5 worm cellular contexts compared by ENCODE assay signal in the genomic region with DNA sequence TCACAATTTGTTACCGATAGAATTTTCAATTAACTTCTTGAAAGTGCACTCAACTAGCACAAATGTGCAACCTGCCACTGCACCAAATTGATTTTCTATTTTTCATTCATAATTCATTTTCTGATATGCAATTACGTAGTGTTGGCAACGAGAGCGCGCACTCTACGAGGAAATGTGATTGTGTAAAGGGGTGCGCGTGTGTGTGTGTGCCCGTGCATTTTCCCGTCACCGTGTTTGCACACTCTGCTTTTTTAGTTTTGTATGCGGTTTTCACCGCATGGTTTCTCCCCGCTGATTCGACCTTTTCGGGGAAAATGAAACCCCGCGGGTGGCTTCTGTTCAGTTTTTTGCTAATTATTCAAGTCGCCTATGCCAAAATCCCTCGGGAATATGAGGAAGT.
TF ChIP-seq lines count a peak whose summit lies in the region.

Gene T07F12.2, plus strand, starts transcription at position 87 of the 400 bp plus-strand sequence.

TF ChIP-seq in whole organism, L1 larva, 84 proteins besides CTCF, POLR2A, EP300 and RAD21 (continues in another document):
- no peak for TF ChIP-seq lin-13 (GFP tag; optimal IDR thresholded peaks at IDR 0.05; lab: Kevin White, UChicago)
- TF ChIP-seq ceh-63 (GFP tag; optimal IDR thresholded peaks at IDR 0.05; lab: Kevin White, UChicago) = no peak
- peak; percentile 2 for TF ChIP-seq fkh-10 (GFP tag; optimal IDR thresholded peaks at IDR 0.05; lab: Kevin White, UChicago)
- TF ChIP-seq ceh-8 (GFP tag; optimal IDR thresholded peaks at IDR 0.05; lab: Kevin White, UChicago) = no peak
- TF ChIP-seq lin-14 (GFP tag; optimal IDR thresholded peaks at IDR 0.05; lab: Kevin White, UChicago) = peak; percentile 46
- TF ChIP-seq C34B4.2 (tag; optimal IDR thresholded peaks at IDR 0.05; lab: Kevin White, UChicago) = no peak
- no peak for TF ChIP-seq nhr-28 (tag; optimal IDR thresholded peaks at IDR 0.05; lab: Kevin White, UChicago)
- TF ChIP-seq blmp-1 (tag; optimal IDR thresholded peaks at IDR 0.05; lab: Kevin White, UChicago) = peak; percentile 51
- peak; percentile 69 for TF ChIP-seq nhr-47 (tag; optimal IDR thresholded peaks at IDR 0.05; lab: Kevin White, UChicago)
- TF ChIP-seq ceh-82 (tag; optimal IDR thresholded peaks at IDR 0.05; lab: Kevin White, UChicago) = peak in 2 of 3 experiments; percentile 5 to 59
- no peak for TF ChIP-seq ama-1 (optimal IDR thresholded peaks at IDR 0.05; lab: Kevin White, UChicago)
- no peak for TF ChIP-seq alr-1 (tag; optimal IDR thresholded peaks at IDR 0.05; lab: Kevin White, UChicago; ENCODE audit: borderline replicate concordance)
- TF ChIP-seq nhr-237 (tag; optimal IDR thresholded peaks at IDR 0.05; lab: Kevin White, UChicago) = no peak
- TF ChIP-seq jun-1 (tag; optimal IDR thresholded peaks at IDR 0.05; lab: Kevin White, UChicago) = no peak
- peak; percentile 3 for TF ChIP-seq dsc-1 (tag; optimal IDR thresholded peaks at IDR 0.05; lab: Kevin White, UChicago)
- TF ChIP-seq lin-39 (tag; optimal IDR thresholded peaks at IDR 0.05; lab: Kevin White, UChicago) = no peak
- no peak for TF ChIP-seq isw-1 (GFP tag; IDR thresholded peaks at IDR 0.05; lab: Robert Waterston, UW)
- TF ChIP-seq unc-130 (tag; optimal IDR thresholded peaks at IDR 0.05; lab: Kevin White, UChicago) = no peak

TF ChIP-seq in whole organism, L3 larva, 47 proteins besides CTCF, POLR2A, EP300 and RAD21 (continues in another document):
- TF ChIP-seq ceh-9 (tag; optimal IDR thresholded peaks at IDR 0.05; lab: Kevin White, UChicago) = no peak
- no peak for TF ChIP-seq jun-1 (tag; optimal IDR thresholded peaks at IDR 0.05; lab: Kevin White, UChicago)
- TF ChIP-seq snpc-4 (tag; optimal IDR thresholded peaks at IDR 0.05; lab: Kevin White, UChicago) = no peak
- no peak for TF ChIP-seq mdl-1 (tag; optimal IDR thresholded peaks at IDR 0.05; lab: Kevin White, UChicago)
- no peak for TF ChIP-seq ztf-4 (tag; optimal IDR thresholded peaks at IDR 0.05; lab: Kevin White, UChicago)
- peak; percentile 53 for TF ChIP-seq nhr-25 (tag; optimal IDR thresholded peaks at IDR 0.05; lab: Kevin White, UChicago)
- no peak for TF ChIP-seq aly-2 (tag; optimal IDR thresholded peaks at IDR 0.05; lab: Kevin White, UChicago)
- TF ChIP-seq lsy-12 (tag; optimal IDR thresholded peaks at IDR 0.05; lab: Kevin White, UChicago) = no peak
- TF ChIP-seq daf-12 (tag; optimal IDR thresholded peaks at IDR 0.05; lab: Kevin White, UChicago) = no peak
- TF ChIP-seq hmg-11 (tag; optimal IDR thresholded peaks at IDR 0.05; lab: Kevin White, UChicago) = peak; percentile 65
- no peak for TF ChIP-seq unc-62 (GFP tag; optimal IDR thresholded peaks at IDR 0.05; lab: Kevin White, UChicago)
- no peak for TF ChIP-seq nhr-12 (tag; optimal IDR thresholded peaks at IDR 0.05; lab: Kevin White, UChicago)
- no peak for TF ChIP-seq ceh-28 (tag; optimal IDR thresholded peaks at IDR 0.05; lab: Kevin White, UChicago)
- peak; percentile 44 for TF ChIP-seq nfya-1 (tag; optimal IDR thresholded peaks at IDR 0.05; lab: Kevin White, UChicago; ENCODE audit: insufficient read depth)
- TF ChIP-seq ama-1 (optimal IDR thresholded peaks at IDR 0.05; lab: Kevin White, UChicago) = peak; percentile 20
- peak; percentile 39 for TF ChIP-seq lin-39 (tag; optimal IDR thresholded peaks at IDR 0.05; lab: Kevin White, UChicago)
- TF ChIP-seq skn-1 (tag; optimal IDR thresholded peaks at IDR 0.05; lab: Kevin White, UChicago) = no peak
- no peak for TF ChIP-seq R02D3.7 (tag; optimal IDR thresholded peaks at IDR 0.05; lab: Kevin White, UChicago)
- TF ChIP-seq mml-1 (tag; optimal IDR thresholded peaks at IDR 0.05; lab: Kevin White, UChicago) = no peak

TF ChIP-seq in whole organism, early embryonic, 17 proteins besides CTCF, POLR2A, EP300 and RAD21:
- TF ChIP-seq tbx-11 (GFP tag; IDR thresholded peaks at IDR 0.05; lab: Robert Waterston, UW) (no peak), ceh-13 (GFP tag; optimal IDR thresholded peaks at IDR 0.05; lab: Kevin White, UChicago) (no peak), aly-1 (tag; optimal IDR thresholded peaks at IDR 0.05; lab: Kevin White, UChicago) (no peak), F13C5.2 (tag; optimal IDR thresholded peaks at IDR 0.05; lab: Kevin White, UChicago) (peak; percentile 34), ceh-36 (tag; optimal IDR thresholded peaks at IDR 0.05; lab: Kevin White, UChicago) (no peak), hnd-1 (tag; optimal IDR thresholded peaks at IDR 0.05; lab: Kevin White, UChicago) (no peak), flt-1 (GFP tag; IDR thresholded peaks at IDR 0.05; lab: Robert Waterston, UW) (no peak), hmg-4 (GFP tag; optimal IDR thresholded peaks at IDR 0.05; lab: Kevin White, UChicago) (peak; percentile 38)

TF ChIP-seq in whole organism, midembryonic, 9 proteins besides CTCF, POLR2A, EP300 and RAD21:
- TF ChIP-seq flt-1 (GFP tag; IDR thresholded peaks at IDR 0.05; lab: Robert Waterston, UW) = no peak
- peak; percentile 70 for TF ChIP-seq tab-1 (GFP tag; IDR thresholded peaks at IDR 0.05; lab: Robert Waterston, UW)
- no peak for TF ChIP-seq T22C8.4 (GFP tag; IDR thresholded peaks at IDR 0.05; lab: Robert Waterston, UW)
- TF ChIP-seq klf-2 (GFP tag; conservative IDR thresholded peaks at IDR 0.05; lab: Robert Waterston, UW) = no peak
- TF ChIP-seq ztf-23 (GFP tag; IDR thresholded peaks at IDR 0.05; lab: Robert Waterston, UW) = peak; percentile 23; the same call in 1 of the 2 replicates

TF ChIP-seq in whole organism, young adult, 124 proteins besides CTCF, POLR2A, EP300 and RAD21:
- TF ChIP-seq mel-28 (tag; optimal IDR thresholded peaks at IDR 0.05; lab: Kevin White, UChicago; ENCODE audit: borderline replicate concordance) (no peak), athp-1 (tag; optimal IDR thresholded peaks at IDR 0.05; lab: Kevin White, UChicago) (no peak), ztf-28 (GFP tag; IDR thresholded peaks at IDR 0.05; lab: Robert Waterston, UW) (no peak), zim-3 (tag; optimal IDR thresholded peaks at IDR 0.05; lab: Kevin White, UChicago) (no peak), Y79H2A.3 (GFP tag; conservative IDR thresholded peaks at IDR 0.05; lab: Robert Waterston, UW) (no peak), hrde-1 (tag; optimal IDR thresholded peaks at IDR 0.05; lab: Kevin White, UChicago; ENCODE audit: borderline replicate concordance) (no peak), tbx-9 (tag; optimal IDR thresholded peaks at IDR 0.05; lab: Kevin White, UChicago; ENCODE audit: borderline replicate concordance) (no peak), ceh-27 (GFP tag; optimal IDR thresholded peaks at IDR 0.05; lab: Kevin White, UChicago) (no peak), let-526 (GFP tag; IDR thresholded peaks at IDR 0.05; lab: Robert Waterston, UW) (no peak), aptf-2 (GFP tag; conservative IDR thresholded peaks at IDR 0.05; lab: Robert Waterston, UW) (no peak), snpc-1.1 (tag; optimal IDR thresholded peaks at IDR 0.05; lab: Kevin White, UChicago; ENCODE audit: insufficient read depth) (no peak), sptf-2 (GFP tag; optimal IDR thresholded peaks at IDR 0.05; lab: Kevin White, UChicago) (no peak), lin-40 (tag; optimal IDR thresholded peaks at IDR 0.05; lab: Kevin White, UChicago) (peak; percentile 17), dox-1 (GFP tag; IDR thresholded peaks at IDR 0.05; lab: Robert Waterston, UW) (0 out of 2 replicates have a peak, but pooled peaks have one; percentile 36), Y53G8AR.9 (GFP tag; conservative IDR thresholded peaks at IDR 0.05; lab: Robert Waterston, UW) (no peak), madf-10 (tag; optimal IDR thresholded peaks at IDR 0.05; lab: Kevin White, UChicago) (no peak)

Comparison
In these comparisons a context has a peak if more than half of its experiments do, and no peak if none do; other contexts are left out.
1. Of the 8 proteins assayed by ChIP-seq in both whole organism, young adult and whole organism, L1 larva: peak only in whole organism, young adult: none; only in whole organism, L1 larva: lin-35; in both: none; in neither: 6; mixed calls (peak in some experiments, not most) for 1.